Worm (Caenorhabditis elegans) whole organism, early embryonic: ENCODE measurements around the gene nsun-1.

Source experiments
- B0310.2 ChIP-seq: sonication (generic microtip); optimal IDR thresholded peaks from 2 replicates; lab custom pipeline; 2016; ENCODE audit warnings: mild to moderate bottlenecking, missing genetic modification characterization, missing compliant biosample characterization
- F13C5.2 ChIP-seq: sonication (generic microtip); optimal IDR thresholded peaks from 2 replicates; lab custom pipeline; 2017; ENCODE audit warnings: mild to moderate bottlenecking, missing genetic modification characterization, inconsistent platforms, missing compliant biosample characterization
- aly-1 ChIP-seq: sonication (generic microtip); optimal IDR thresholded peaks from 2 replicates; lab custom pipeline; 2016; ENCODE audit warnings: missing genetic modification characterization, missing compliant biosample characterization
- ama-1 ChIP-seq: fragments of 150-350 bp; optimal IDR thresholded peaks from 2 replicates; lab custom pipeline; 2014
- ceh-13 ChIP-seq: fragments of 200-800 bp; sonication (Bioruptor generic); optimal IDR thresholded peaks from 2 replicates; lab custom pipeline; 2018; ENCODE audit warnings: mild to moderate bottlenecking, missing genetic modification characterization, missing compliant biosample characterization
- ceh-36 ChIP-seq: sonication (generic microtip); optimal IDR thresholded peaks from 2 replicates; lab custom pipeline; 2016; ENCODE audit warnings: missing genetic modification characterization, inconsistent platforms, missing compliant biosample characterization
- ets-7 ChIP-seq: sonication (generic microtip); optimal IDR thresholded peaks from 2 replicates; lab custom pipeline; 2016; ENCODE audit warnings: missing genotype, missing genetic modification characterization, missing compliant biosample characterization
- flt-1 ChIP-seq: fragments of 200-800 bp; sonication (Bioruptor generic); IDR thresholded peaks from 2 replicates; pipeline ENCODE4 v1.3.6; 2022; ENCODE audit warnings: missing genetic modification characterization, missing compliant biosample characterization
- hnd-1 ChIP-seq: sonication (generic microtip); optimal IDR thresholded peaks from 2 replicates; lab custom pipeline; 2016; ENCODE audit warnings: missing genetic modification characterization, missing compliant biosample characterization
- tbx-11 ChIP-seq: fragments of 200-800 bp; sonication (Bioruptor generic); IDR thresholded peaks from 2 replicates; pipeline ENCODE4 v1.3.6; 2022; ENCODE audit warnings: missing genetic modification characterization, missing compliant biosample characterization
- tbx-37 ChIP-seq: fragments of 200-800 bp; sonication (Bioruptor generic); conservative IDR thresholded peaks from 2 replicates; pipeline ENCODE4 v1.3.6; 2022; ENCODE audit warnings: missing genetic modification reagents, missing genetic modification characterization, missing compliant biosample characterization
- tra-4 ChIP-seq: sonication (generic microtip); optimal IDR thresholded peaks from 2 replicates; lab custom pipeline; 2017; ENCODE audit warnings: missing genetic modification characterization, missing compliant biosample characterization

- TF ChIP-seq F13C5.2 (tag; lab: Kevin White, UChicago), result no peak
- TF ChIP-seq ama-1 (lab: Kevin White, UChicago), result no peak
- no peak for TF ChIP-seq tra-4 (tag; lab: Kevin White, UChicago)
- TF ChIP-seq B0310.2 (tag; lab: Kevin White, UChicago), result no peak
- TF ChIP-seq flt-1 (GFP tag; lab: Robert Waterston, UW), result no peak
- no peak for TF ChIP-seq tbx-11
- TF ChIP-seq hnd-1 (tag; lab: Kevin White, UChicago), result no peak
- TF ChIP-seq tbx-37 (GFP tag; lab: Robert Waterston, UW), result no peak
- TF ChIP-seq ets-7 (tag; lab: Kevin White, UChicago), result no peak
- TF ChIP-seq ceh-36 (tag; lab: Kevin White, UChicago), result no peak
- TF ChIP-seq aly-1 (tag; lab: Kevin White, UChicago), result no peak
- TF ChIP-seq ceh-13 (GFP tag; lab: Kevin White, UChicago), result no peak
Measured at ce11 chrII:484328-484916, 8.7 kb upstream of the nsun-1 start, which contains the start of the genes gldi-1 and prp-21.
